Fruit fly (Drosophila melanogaster) whole organism, embryonic: ENCODE data around the gene Rrp45.

ENCODE experiments used
- Asciz ChIP-seq: fragments of 200-800 bp; sonication (Bioruptor generic); optimal IDR thresholded peaks from 2 replicates; lab custom pipeline; 2017; ENCODE audit warnings: missing biosample characterization, mild to moderate bottlenecking, missing genetic modification characterization, missing genetic modification reagents
- BEAF-32 ChIP-seq: fragments of 200-800 bp; sonication (Bioruptor generic); optimal IDR thresholded peaks from 3 replicates; lab custom pipeline; 2017; ENCODE audit warnings: missing biosample characterization, missing genetic modification characterization, mild to moderate bottlenecking, moderate library complexity, missing genetic modification reagents
- CG10147 ChIP-seq: fragments of 200-800 bp; sonication (Bioruptor generic); optimal IDR thresholded peaks from 2 replicates; lab custom pipeline; 2019; ENCODE audit warnings: missing biosample characterization, mild to moderate bottlenecking, missing genetic modification characterization, moderate library complexity
- CG10565 ChIP-seq: fragments of 200-800 bp; sonication (Bioruptor generic); optimal IDR thresholded peaks from 3 replicates; lab custom pipeline; 2016; ENCODE audit warnings: missing biosample characterization, mild to moderate bottlenecking, missing genetic modification characterization
- CG10959 ChIP-seq: fragments of 200-800 bp; sonication (Bioruptor generic); IDR thresholded peaks from 2 replicates; pipeline ENCODE4 v1.3.6; 2022; ENCODE audit warnings: missing biosample characterization, missing genetic modification characterization
- CG11696 ChIP-seq: fragments of 200-800 bp; sonication (Bioruptor generic); IDR thresholded peaks from 2 replicates; pipeline ENCODE4 v1.3.6; 2022; ENCODE audit warnings: missing biosample characterization, missing genetic modification characterization
- CG12299 ChIP-seq: fragments of 200-800 bp; sonication (Bioruptor generic); optimal IDR thresholded peaks from 2 replicates; lab custom pipeline; 2018; ENCODE audit warnings: missing biosample characterization, mild to moderate bottlenecking, missing genetic modification characterization
- CG13424 ChIP-seq: fragments of 200-800 bp; sonication (Bioruptor generic); optimal IDR thresholded peaks from 2 replicates; lab custom pipeline; 2019; ENCODE audit warnings: missing biosample characterization, mild to moderate bottlenecking, missing genetic modification characterization, moderate library complexity
- CG13624 ChIP-seq: fragments of 200-800 bp; sonication (Bioruptor generic); optimal IDR thresholded peaks from 2 replicates; lab custom pipeline; 2016; ENCODE audit warnings: missing biosample characterization, missing genetic modification characterization
- CG15601 ChIP-seq: fragments of 200-800 bp; sonication (Bioruptor generic); optimal IDR thresholded peaks from 3 replicates; lab custom pipeline; 2019; ENCODE audit warnings: missing biosample characterization, mild to moderate bottlenecking, missing genetic modification characterization, moderate library complexity
- CG16779 ChIP-seq: fragments of 200-800 bp; sonication (Bioruptor generic); IDR thresholded peaks from 2 replicates; pipeline ENCODE4 v1.3.6; 2022; ENCODE audit warnings: missing biosample characterization, missing genetic modification characterization
- CG2116 ChIP-seq: fragments of 200-800 bp; sonication (Bioruptor generic); optimal IDR thresholded peaks from 3 replicates; lab custom pipeline; 2018; ENCODE audit warnings: missing biosample characterization, mild to moderate bottlenecking, missing genetic modification characterization
- CG2712 ChIP-seq: fragments of 200-800 bp; optimal IDR thresholded peaks from 3 replicates; lab custom pipeline; 2019; ENCODE audit warnings: missing biosample characterization, mild to moderate bottlenecking, missing genetic modification characterization, moderate library complexity
- CG3726 ChIP-seq: fragments of 200-800 bp; sonication (Bioruptor generic); IDR thresholded peaks from 3 replicates; pipeline ENCODE4, ENCODE4 v1.3.6; 2022; ENCODE audit warnings: missing biosample characterization, missing genetic modification characterization
- CG3995 ChIP-seq: fragments of 200-800 bp; sonication (Bioruptor generic); optimal IDR thresholded peaks from 3 replicates; lab custom pipeline; 2016; ENCODE audit warnings: missing biosample characterization, missing genetic modification characterization
- CG4360 ChIP-seq: fragments of 200-800 bp; sonication (Bioruptor generic); IDR thresholded peaks from 2 replicates; pipeline ENCODE4 v1.3.6; 2022; ENCODE audit warnings: missing biosample characterization, missing genetic modification characterization
- CG4707 ChIP-seq: fragments of 200-800 bp; sonication (Bioruptor generic); optimal IDR thresholded peaks from 2 replicates; lab custom pipeline; 2018; ENCODE audit warnings: missing biosample characterization, mild to moderate bottlenecking, missing genetic modification characterization, moderate library complexity
- CG6813 ChIP-seq: fragments of 200-800 bp; sonication (Bioruptor generic); optimal IDR thresholded peaks from 2 replicates; lab custom pipeline; 2017; ENCODE audit warnings: missing biosample characterization, missing genetic modification characterization, mild to moderate bottlenecking, moderate library complexity, missing genetic modification reagents
- CG7987 ChIP-seq: fragments of 200-800 bp; sonication (Bioruptor generic); optimal IDR thresholded peaks from 2 replicates; lab custom pipeline; 2018; ENCODE audit warnings: missing biosample characterization, mild to moderate bottlenecking, missing genetic modification characterization, moderate library complexity
- Camta ChIP-seq: fragments of 200-800 bp; sonication (Bioruptor generic); optimal IDR thresholded peaks from 2 replicates; lab custom pipeline; 2016; ENCODE audit warnings: missing biosample characterization, missing genetic modification characterization
- Doc2 ChIP-seq: fragments of 200-800 bp; sonication (Bioruptor generic); IDR thresholded peaks from 2 replicates; pipeline ENCODE4 v1.3.6; 2022; ENCODE audit warnings: missing biosample characterization, missing genetic modification characterization
- Drgx ChIP-seq: fragments of 200-800 bp; sonication (Bioruptor generic); IDR thresholded peaks from 2 replicates; pipeline ENCODE4 v1.3.6; 2022; ENCODE audit warnings: missing biosample characterization, missing genetic modification characterization
- HLH3B ChIP-seq: fragments of 200-800 bp; sonication (Bioruptor generic); IDR thresholded peaks from 2 replicates; pipeline ENCODE4 v1.3.6; 2022; ENCODE audit warnings: missing biosample characterization, missing genetic modification characterization
- Hr78 ChIP-seq, 2 experiments: fragments of 200-800 bp in 1 of 2; fragments of >200 bp in 1 of 2; sonication (Bioruptor generic) in 1 of 2; optimal IDR thresholded peaks; 2 replicates each; lab custom pipeline; 2017 to 2019; ENCODE audit warnings: missing biosample characterization in 2 of 2, missing genetic modification characterization in 2 of 2, mild to moderate bottlenecking in 1 of 2, moderate library complexity in 1 of 2
- MBD-R2 ChIP-seq: fragments of 200-800 bp; sonication (Bioruptor generic); IDR thresholded peaks from 2 replicates; pipeline ENCODE4 v1.3.6; 2022; ENCODE audit warnings: missing biosample characterization, missing genetic modification characterization
- Mad ChIP-seq: fragments of 200-800 bp; sonication (Bioruptor generic); optimal IDR thresholded peaks from 2 replicates; lab custom pipeline; 2016; ENCODE audit warnings: missing biosample characterization, missing genetic modification characterization
- Optix ChIP-seq: fragments of 200-800 bp; sonication (Bioruptor generic); IDR thresholded peaks from 3 replicates; pipeline ENCODE4 v1.3.6; 2022; ENCODE audit warnings: missing biosample characterization, missing genetic modification characterization
- Poxn ChIP-seq: fragments of 200-800 bp; sonication (Bioruptor generic); IDR thresholded peaks from 2 replicates; pipeline ENCODE4 v1.3.6; 2022; ENCODE audit warnings: missing biosample characterization, missing genetic modification characterization
- Ptx1 ChIP-seq: fragments of 200-800 bp; sonication (Bioruptor generic); IDR thresholded peaks from 2 replicates; pipeline ENCODE4 v1.3.6; 2022; ENCODE audit warnings: missing biosample characterization, missing genetic modification characterization
- Ravus ChIP-seq: fragments of 200-800 bp; sonication (Bioruptor generic); IDR thresholded peaks from 2 replicates; pipeline ENCODE4 v1.3.6; 2022; ENCODE audit warnings: missing biosample characterization, missing genetic modification characterization
- Rfx ChIP-seq: fragments of 200-800 bp; sonication (Bioruptor generic); IDR thresholded peaks from 2 replicates; pipeline ENCODE4 v1.3.6; 2022; ENCODE audit warnings: missing biosample characterization, missing genetic modification characterization
- Vsx1 ChIP-seq: fragments of 200-800 bp; sonication (Bioruptor generic); optimal IDR thresholded peaks from 2 replicates; lab custom pipeline; 2017; ENCODE audit warnings: missing biosample characterization, mild to moderate bottlenecking, missing genetic modification characterization, missing genetic modification reagents
- Xbp1 ChIP-seq: fragments of 200-800 bp; sonication (Bioruptor generic); optimal IDR thresholded peaks from 3 replicates; lab custom pipeline; 2016; ENCODE audit warnings: missing biosample characterization, mild to moderate bottlenecking, missing genetic modification characterization
- ase ChIP-seq: fragments of 200-800 bp; sonication (Bioruptor generic); IDR thresholded peaks from 3 replicates; pipeline ENCODE4 v1.3.6; 2022; ENCODE audit warnings: missing biosample characterization, missing genetic modification characterization
- cg ChIP-seq: fragments of 200-800 bp; sonication (Bioruptor generic); optimal IDR thresholded peaks from 3 replicates; lab custom pipeline; 2019; ENCODE audit warnings: missing biosample characterization, mild to moderate bottlenecking, missing genetic modification characterization, moderate library complexity
- crp ChIP-seq, 2 experiments: fragments of 200-800 bp; sonication (Bioruptor generic); optimal IDR thresholded peaks; 2 replicates in 1 of 2; 3 replicates in 1 of 2; lab custom pipeline; 2017; ENCODE audit warnings: missing biosample characterization in 2 of 2, missing genetic modification characterization in 2 of 2, mild to moderate bottlenecking in 1 of 2, moderate library complexity in 1 of 2
- cwo ChIP-seq: fragments of 200-800 bp; sonication (Bioruptor generic); optimal IDR thresholded peaks from 3 replicates; lab custom pipeline; 2017; ENCODE audit warnings: missing biosample characterization, missing genetic modification characterization, mild to moderate bottlenecking, moderate library complexity, missing genetic modification reagents
- eve ChIP-seq, 2 experiments: fragments of >200 bp; optimal IDR thresholded peaks; 2 replicates each; lab custom pipeline; 2017; ENCODE audit warnings: missing biosample characterization in 2 of 2, missing genetic modification characterization in 2 of 2
- eyg ChIP-seq: fragments of 200-800 bp; sonication (Bioruptor generic); optimal IDR thresholded peaks from 3 replicates; lab custom pipeline; 2016; ENCODE audit warnings: missing biosample characterization, missing genetic modification characterization
- gcm ChIP-seq: fragments of 200-800 bp; sonication (Bioruptor generic); optimal IDR thresholded peaks from 2 replicates; lab custom pipeline; 2019; ENCODE audit warnings: missing biosample characterization, mild to moderate bottlenecking, missing genetic modification characterization, moderate library complexity
- grau ChIP-seq: fragments of 200-800 bp; optimal IDR thresholded peaks from 3 replicates; lab custom pipeline; 2019; ENCODE audit warnings: missing biosample characterization, mild to moderate bottlenecking, missing genetic modification characterization, moderate library complexity
- mam ChIP-seq: fragments of 200-800 bp; sonication (Bioruptor generic); optimal IDR thresholded peaks from 3 replicates; lab custom pipeline; 2016; ENCODE audit warnings: missing biosample characterization, missing genetic modification characterization
- onecut ChIP-seq: fragments of 200-800 bp; sonication (Bioruptor generic); IDR thresholded peaks from 2 replicates; pipeline ENCODE4 v1.3.6; 2022; ENCODE audit warnings: missing biosample characterization, missing genetic modification characterization
- otp ChIP-seq: fragments of 200-800 bp; sonication (Bioruptor generic); IDR thresholded peaks from 3 replicates; pipeline ENCODE4, ENCODE4 v1.3.6; 2022; ENCODE audit warnings: missing biosample characterization, missing genetic modification characterization
- pzg ChIP-seq: fragments of 200-800 bp; sonication (Bioruptor generic); optimal IDR thresholded peaks from 3 replicates; lab custom pipeline; 2018; ENCODE audit warnings: missing biosample characterization, mild to moderate bottlenecking, missing genetic modification characterization, moderate library complexity
- schlank ChIP-seq: fragments of 200-800 bp; sonication (Bioruptor generic); optimal IDR thresholded peaks from 2 replicates; lab custom pipeline; 2018; ENCODE audit warnings: missing biosample characterization, mild to moderate bottlenecking, missing genetic modification characterization
- stwl ChIP-seq: fragments of 200-800 bp; sonication (Bioruptor generic); optimal IDR thresholded peaks from 3 replicates; lab custom pipeline; 2018; ENCODE audit warnings: missing biosample characterization, mild to moderate bottlenecking, missing genetic modification characterization, moderate library complexity
- trem ChIP-seq: fragments of 200-800 bp; optimal IDR thresholded peaks from 3 replicates; lab custom pipeline; 2019; ENCODE audit warnings: missing biosample characterization, mild to moderate bottlenecking, missing genetic modification characterization, moderate library complexity
- twi ChIP-seq: fragments of 200-800 bp; optimal IDR thresholded peaks from 2 replicates; lab custom pipeline; 2019; ENCODE audit warnings: missing biosample characterization, mild to moderate bottlenecking, missing genetic modification characterization, moderate library complexity
- unc-4 ChIP-seq: fragments of 200-800 bp; sonication (Bioruptor generic); IDR thresholded peaks from 2 replicates; pipeline ENCODE4 v1.3.6; 2022; ENCODE audit warnings: missing biosample characterization, missing genetic modification characterization; ENCODE audit not compliant: partially characterized antibody
- zen2 ChIP-seq: fragments of 200-800 bp; sonication (Bioruptor generic); IDR thresholded peaks from 3 replicates; pipeline ENCODE4 v1.3.6; 2022; ENCODE audit warnings: missing biosample characterization, missing genetic modification characterization; ENCODE audit not compliant: partially characterized antibody

The Rrp45 gene

dm6 chrX:16791058-16791457 lies at the start of gene Rrp45 (continued):
- TF ChIP-seq CG13424 (tag; lab: Kevin White, UChicago): no peak
- peak; percentile 88 for TF ChIP-seq CG3995 (GFP tag; lab: Kevin White, UChicago)
- TF ChIP-seq CG15601 (tag; lab: Kevin White, UChicago): no peak
- no peak for TF ChIP-seq zen2 (GFP tag; lab: Robert Waterston, UW)
- no peak for TF ChIP-seq stwl
- TF ChIP-seq Xbp1: no peak
- TF ChIP-seq CG13624 (GFP tag; lab: Kevin White, UChicago): no peak
- TF ChIP-seq CG2712 (tag; lab: Kevin White, UChicago): no peak
- TF ChIP-seq cg: no peak
- TF ChIP-seq HLH3B: no peak
- no peak for TF ChIP-seq Hr78 (GFP tag; optimal IDR thresholded peaks at IDR 0.05; lab: Kevin White, UChicago)
- no peak for TF ChIP-seq crp (GFP tag; optimal IDR thresholded peaks at IDR 0.05; lab: Kevin White, UChicago)
- TF ChIP-seq pzg (GFP tag; lab: Kevin White, UChicago): peak; percentile 31
- TF ChIP-seq Optix (GFP tag; lab: Robert Waterston, UW): no peak
- TF ChIP-seq trem: no peak
- no peak for TF ChIP-seq eve (GFP tag; optimal IDR thresholded peaks at IDR 0.05; lab: Kevin White, UChicago)
- TF ChIP-seq CG7987: no peak
- TF ChIP-seq BEAF-32 (GFP tag; lab: Kevin White, UChicago): peak; percentile 16
- no peak for TF ChIP-seq CG12299 (tag; lab: Kevin White, UChicago)
- TF ChIP-seq schlank (tag; lab: Kevin White, UChicago): no peak
- TF ChIP-seq onecut (GFP tag; lab: Robert Waterston, UW): no peak
- no peak for TF ChIP-seq CG10565 (GFP tag; lab: Kevin White, UChicago)
- TF ChIP-seq Vsx1: no peak
- TF ChIP-seq unc-4 (GFP tag; lab: Robert Waterston, UW): no peak
- TF ChIP-seq Mad (GFP tag; lab: Kevin White, UChicago): no peak
- no peak for TF ChIP-seq Camta (GFP tag; lab: Kevin White, UChicago)
- no peak for TF ChIP-seq twi
- no peak for TF ChIP-seq Ravus
- TF ChIP-seq Drgx (GFP tag; lab: Robert Waterston, UW): no peak
- TF ChIP-seq Asciz (GFP tag; lab: Kevin White, UChicago): no peak
- peak; percentile 4 for TF ChIP-seq cwo (GFP tag; lab: Kevin White, UChicago)
- no peak for TF ChIP-seq CG10147 (GFP tag; lab: Kevin White, UChicago)
- TF ChIP-seq CG3726 (GFP tag; lab: Robert Waterston, UW): no peak
- TF ChIP-seq CG6813: no peak
- TF ChIP-seq mam (GFP tag; lab: Kevin White, UChicago): no peak
- TF ChIP-seq CG2116 (GFP tag; lab: Kevin White, UChicago): peak; percentile 5
- no peak for TF ChIP-seq Poxn
- no peak for TF ChIP-seq CG16779
- TF ChIP-seq CG4360: no peak
- TF ChIP-seq CG4707 (GFP tag; lab: Kevin White, UChicago): no peak
- no peak for TF ChIP-seq Ptx1 (GFP tag; lab: Robert Waterston, UW)
- TF ChIP-seq CG10959 (GFP tag; lab: Robert Waterston, UW): no peak
- no peak for TF ChIP-seq grau
- no peak for TF ChIP-seq gcm (GFP tag; lab: Kevin White, UChicago)
- TF ChIP-seq CG11696 (GFP tag; lab: Robert Waterston, UW): no peak
- no peak for TF ChIP-seq eyg (GFP tag; lab: Kevin White, UChicago)
- TF ChIP-seq otp: no peak
- TF ChIP-seq MBD-R2 (GFP tag; lab: Robert Waterston, UW): peak; percentile 77
- TF ChIP-seq ase (GFP tag; lab: Robert Waterston, UW): no peak
- no peak for TF ChIP-seq Doc2 (GFP tag; lab: Robert Waterston, UW)
- TF ChIP-seq Rfx (GFP tag; lab: Robert Waterston, UW): 0 out of 2 replicates have a peak, but pooled peaks have one; percentile 21
